Worm (Caenorhabditis elegans) whole organism, L4/young adult: ENCODE data around the gene C08F8.3.

Experiments used
- W03F9.2 ChIP-seq: fragments of 150-350 bp; optimal IDR thresholded peaks from 2 replicates; lab custom pipeline; 2014; ENCODE audit warnings: missing biosample characterization, missing genetic modification characterization
- him-1 ChIP-seq: sonication (generic microtip); optimal IDR thresholded peaks from 2 replicates; lab custom pipeline; 2016; ENCODE audit warnings: missing genotype, missing genetic modification reagents, missing genetic modification characterization, missing compliant biosample characterization

- TF ChIP-seq him-1 (tag; lab: Kevin White, UChicago), result no peak
- TF ChIP-seq W03F9.2 (tag; lab: Kevin White, UChicago), result no peak
Observed at ce11 chrIV:11126004-11126027, 29.0 kb upstream of the C08F8.3 start, which contains the start of gene swsn-4.
